Worm (Caenorhabditis elegans) whole organism, young adult: ENCODE measurements around the gene B0513.90.
A peak's percentile ranks its signal among the peaks of the same experiment; 100 is the strongest.

Experiments used
- ceh-27 ChIP-seq: fragments of 200-800 bp; sonication (Bioruptor generic); optimal IDR thresholded peaks from 2 replicates; lab custom pipeline; 2018; ENCODE audit warnings: mild to moderate bottlenecking, missing genetic modification characterization, moderate library complexity, missing compliant biosample characterization
- him-1 ChIP-seq: sonication (generic microtip); optimal IDR thresholded peaks from 2 replicates; lab custom pipeline; 2016; ENCODE audit warnings: missing genotype, missing genetic modification reagents, missing genetic modification characterization, missing compliant biosample characterization
- rec-8 ChIP-seq, 2 experiments: sonication (generic microtip); optimal IDR thresholded peaks; 2 replicates each; lab custom pipeline; 2016; ENCODE audit warnings: mild to moderate bottlenecking in 2 of 2, missing genetic modification characterization in 2 of 2, missing genetic modification reagents in 2 of 2, missing genotype in 2 of 2, missing biosample characterization in 1 of 2, missing compliant biosample characterization in 1 of 2, moderate library complexity in 1 of 2

ce11 chrIV:13882573-13882972, 15.7 kb downstream of the B0513.90 start, which contains the start of gene thoc-7:
- TF ChIP-seq rec-8 (tag; optimal IDR thresholded peaks at IDR 0.05; lab: Kevin White, UChicago) (peak in 1 of 2 experiments; percentile 13), ceh-27 (GFP tag; lab: Kevin White, UChicago) (no peak), him-1 (tag; lab: Kevin White, UChicago) (no peak)
